Worm (Caenorhabditis elegans): ENCODE data around the gene H06A10.1.

- TF ChIP-seq zag-1 (tag; optimal IDR thresholded peaks at IDR 0.05) (no peak), ama-1 (optimal IDR thresholded peaks at IDR 0.05) (no peak), ztf-11 (tag; optimal IDR thresholded peaks at IDR 0.05) (no peak), ZK546.5 (tag; optimal IDR thresholded peaks at IDR 0.05) (no peak), R02D3.7 (tag; optimal IDR thresholded peaks at IDR 0.05) (no peak)
Observed at ce11 chrX:13499098-13499497, 8.2 kb upstream of the H06A10.1 start.
